Worm (Caenorhabditis elegans) whole organism, L4/young adult: Measurements from ENCODE around the gene ergi-1.
"Not testable (repeated sequence)": the region's sequence is repeated elsewhere in the genome, so short reads cannot be mapped to it uniquely, and the experiment has no call there.

Source experiments
- dao-5 ChIP-seq: sonication (generic microtip); optimal IDR thresholded peaks from 2 replicates; lab custom pipeline; 2016; ENCODE audit warnings: missing genotype, missing genetic modification characterization, moderate library complexity, missing compliant biosample characterization
- him-1 ChIP-seq: sonication (generic microtip); optimal IDR thresholded peaks from 2 replicates; lab custom pipeline; 2016; ENCODE audit warnings: missing genotype, missing genetic modification reagents, missing genetic modification characterization, missing compliant biosample characterization

- not testable (repeated sequence) for TF ChIP-seq dao-5, him-1 (tag; lab: Kevin White, UChicago)
Observed at ce11 chrX:2026342-2026741, 8.7 kb downstream of the ergi-1 start, which contains the start of gene Y102A11A.2.
